Fruit fly (Drosophila melanogaster): Measurements from ENCODE around the gene CG15864.

CG15864 gene

DNA sequence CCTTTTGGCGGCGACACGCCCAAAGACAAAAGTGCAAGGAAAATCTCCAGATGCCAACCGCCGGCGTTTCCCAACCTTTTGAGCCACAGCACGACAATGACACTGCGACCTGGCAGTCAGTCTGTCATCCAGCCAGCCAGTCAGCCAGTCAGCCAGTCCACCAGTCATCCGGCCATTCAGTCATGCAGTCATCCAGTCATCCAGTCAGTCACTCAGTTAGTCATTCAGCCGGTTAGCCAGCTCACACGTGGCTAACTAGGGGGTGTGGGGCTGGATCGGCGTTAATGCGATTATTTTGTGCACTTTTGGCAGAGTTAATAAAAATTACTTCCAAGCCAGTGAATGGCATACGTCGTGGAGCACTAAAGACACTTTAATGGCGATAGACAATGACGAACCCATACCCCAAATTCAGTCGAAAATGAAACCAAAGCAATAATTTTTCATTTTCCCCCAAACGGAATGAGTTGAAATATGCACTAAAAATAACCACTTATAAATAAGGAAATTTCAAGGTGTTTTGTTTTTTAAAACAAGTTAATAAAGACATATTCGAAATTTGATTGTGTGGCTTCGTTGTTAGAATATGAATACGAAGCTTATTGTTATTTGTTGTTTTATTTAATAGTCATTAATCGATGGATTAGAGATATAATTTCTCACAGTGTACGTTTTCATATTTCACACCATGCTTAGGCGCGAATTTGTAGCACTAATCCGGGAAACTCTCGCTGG, 23.3 kb upstream of the CG15864 start:
- TF ChIP-seq CG8478 (optimal IDR thresholded peaks at IDR 0.05) = no peak
- no peak for TF ChIP-seq CTCF (optimal IDR thresholded peaks at IDR 0.05)

DNA sequence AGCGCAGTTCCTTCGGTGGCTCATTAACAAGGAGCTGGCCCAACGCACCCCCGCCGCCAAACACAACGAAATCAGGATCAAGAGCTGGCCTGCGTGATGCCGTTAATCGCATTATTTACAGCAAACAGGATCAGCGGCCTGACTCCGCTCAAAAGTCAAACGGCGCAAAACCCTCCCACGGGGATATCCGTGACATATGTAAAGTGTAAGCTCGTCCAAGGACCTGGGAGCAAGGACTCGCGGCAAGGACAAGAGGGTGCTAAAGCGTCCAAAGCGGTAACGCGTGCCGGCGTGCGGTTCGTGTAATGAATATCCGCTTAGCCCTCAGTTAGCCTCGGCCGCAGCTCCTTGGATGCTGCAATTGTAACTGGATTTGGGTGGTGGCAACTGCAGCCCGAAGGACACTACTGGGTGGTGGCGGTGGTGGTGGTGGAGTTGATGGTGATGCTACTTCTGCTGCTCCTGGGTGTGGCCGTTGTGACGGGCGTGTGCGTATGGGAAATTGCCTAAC, 22.7 kb upstream of the CG15864 start:
- TF ChIP-seq CTCF (optimal IDR thresholded peaks at IDR 0.05) (no peak), CG8478 (optimal IDR thresholded peaks at IDR 0.05) (no peak)

DNA sequence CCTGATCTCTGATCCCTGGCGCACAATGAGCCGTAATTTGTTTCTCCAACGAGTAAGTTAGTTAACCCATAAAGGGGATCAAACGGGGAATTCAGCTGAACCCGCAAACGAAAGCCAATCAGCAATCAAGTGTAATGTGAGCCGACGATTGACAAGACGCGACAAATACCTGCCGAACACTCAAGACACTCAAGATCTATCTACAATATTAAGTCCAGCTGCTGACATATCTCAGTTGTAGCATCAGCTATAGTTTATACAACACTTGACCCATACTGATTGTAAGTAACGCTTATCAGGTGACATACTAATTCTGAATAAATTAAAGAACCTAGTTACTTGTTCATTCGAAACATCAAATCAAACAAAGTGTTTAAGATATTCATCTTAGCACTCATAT, 20.9 kb upstream of the CG15864 start:
- no peak for TF ChIP-seq CTCF (optimal IDR thresholded peaks at IDR 0.05)
- TF ChIP-seq CG8478 (optimal IDR thresholded peaks at IDR 0.05) = no peak

DNA sequence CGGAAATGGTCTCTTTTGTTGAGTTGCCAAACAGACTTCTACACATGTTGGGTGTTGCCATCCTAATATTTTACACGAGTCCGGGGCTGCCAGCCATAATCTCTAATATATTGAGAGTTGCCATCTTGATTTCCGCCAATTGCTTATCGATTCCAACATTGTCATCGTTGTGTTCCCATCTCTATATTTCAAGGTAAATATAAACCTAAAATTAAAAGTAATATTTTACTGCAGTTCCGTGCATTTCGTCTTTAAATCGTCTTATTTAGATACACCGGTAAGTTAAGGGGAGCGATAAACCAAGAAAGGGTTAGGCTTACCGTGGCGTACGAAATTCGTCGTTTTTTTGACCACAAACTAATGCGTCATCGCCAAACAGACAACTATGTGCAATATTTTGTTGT, 14.9 kb upstream of the CG15864 start, which contains the start of gene PolI:
Gene PolI, plus strand, starts transcription at position 138 of the 404 bp plus-strand sequence.
- TF ChIP-seq CTCF (optimal IDR thresholded peaks at IDR 0.05) (peak; percentile 51 to 70), CG8478 (optimal IDR thresholded peaks at IDR 0.05) (no peak)

DNA sequence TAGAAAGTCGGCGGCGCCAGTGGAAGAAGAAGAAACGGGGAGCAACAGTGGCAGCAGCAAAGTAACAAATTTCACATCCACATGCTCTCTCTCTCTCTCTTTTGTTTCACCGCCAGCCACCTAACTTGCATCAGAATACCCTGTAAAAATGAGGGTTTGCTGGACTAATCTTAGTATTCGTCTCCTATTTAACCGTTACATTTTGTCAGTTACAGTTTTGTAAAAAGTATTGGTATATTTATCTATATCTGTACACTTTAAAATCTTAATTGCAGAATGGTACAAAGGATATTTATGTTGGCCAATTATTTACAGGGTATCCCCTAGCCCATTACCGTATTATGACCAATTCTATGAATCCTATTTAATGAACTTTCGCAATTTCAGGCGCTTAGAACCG, 14.4 kb upstream of the CG15864 start:
- no peak for TF ChIP-seq CTCF (optimal IDR thresholded peaks at IDR 0.05)
- TF ChIP-seq CG8478 (optimal IDR thresholded peaks at IDR 0.05) = no peak

DNA sequence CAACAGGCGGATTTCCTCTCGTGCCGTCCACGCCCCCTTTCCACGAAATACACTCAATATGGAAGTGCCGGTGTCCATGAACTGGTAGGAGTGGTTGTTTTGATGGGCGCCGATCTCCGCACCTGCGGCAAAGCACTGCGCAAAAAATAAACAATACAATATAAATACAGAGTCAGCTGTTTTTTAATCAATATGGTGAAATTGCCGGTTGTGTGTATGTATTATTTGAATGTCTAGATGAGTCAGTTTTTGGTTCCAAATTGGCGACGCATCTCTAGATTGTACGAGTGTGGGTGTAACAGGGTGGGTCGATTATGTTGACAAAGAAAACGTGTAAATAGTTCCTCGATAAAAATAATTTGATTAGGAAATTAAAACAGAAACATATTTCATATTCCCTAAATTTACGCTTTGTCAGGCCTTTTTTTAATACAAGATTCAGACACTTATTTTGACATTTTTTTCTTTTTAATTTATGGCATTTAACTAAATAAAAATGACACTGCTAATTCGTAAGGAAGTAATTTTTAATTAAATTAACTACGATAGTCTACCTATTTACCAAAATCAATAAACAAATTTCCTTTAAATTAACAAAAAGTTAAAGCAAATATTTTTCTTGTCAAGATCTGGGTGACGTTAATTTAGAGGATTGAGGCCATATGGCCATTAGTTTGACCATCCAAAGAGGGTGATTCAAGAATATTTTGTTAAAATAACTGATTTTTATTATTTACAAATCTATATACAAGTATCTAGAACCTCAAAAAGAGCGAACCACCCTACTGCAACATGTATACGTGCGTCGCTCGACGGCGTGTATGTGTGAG, 8.6 kb upstream of the CG15864 start:
- no peak for TF ChIP-seq CTCF (optimal IDR thresholded peaks at IDR 0.05)
- TF ChIP-seq CG8478 (optimal IDR thresholded peaks at IDR 0.05) = no peak

DNA sequence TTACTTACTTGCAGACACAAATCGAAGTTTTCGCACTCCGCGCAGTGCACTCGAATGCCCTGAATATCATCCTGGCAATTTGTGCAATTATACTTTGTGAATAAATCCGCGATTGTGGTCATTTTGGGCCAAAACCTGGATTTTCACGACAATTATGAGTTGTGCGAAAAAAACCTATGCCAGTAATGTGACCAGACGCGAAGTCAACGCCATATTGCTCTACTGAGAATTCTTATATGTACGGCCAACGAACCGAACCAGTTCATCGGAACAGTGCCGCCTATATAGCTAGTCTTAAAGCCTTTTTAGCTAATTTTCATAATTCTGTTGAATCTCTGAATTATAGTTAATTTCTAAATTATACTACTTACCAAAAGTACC, 7.9 kb upstream of the CG15864 start, which contains the start of gene Ada2b:
Gene Ada2b, minus strand, starts transcription at position 214 of the 381 bp plus-strand sequence.
- TF ChIP-seq CG8478 (optimal IDR thresholded peaks at IDR 0.05) (no peak), CTCF (optimal IDR thresholded peaks at IDR 0.05) (peak in 1 of 2 experiments; percentile 27)

DNA sequence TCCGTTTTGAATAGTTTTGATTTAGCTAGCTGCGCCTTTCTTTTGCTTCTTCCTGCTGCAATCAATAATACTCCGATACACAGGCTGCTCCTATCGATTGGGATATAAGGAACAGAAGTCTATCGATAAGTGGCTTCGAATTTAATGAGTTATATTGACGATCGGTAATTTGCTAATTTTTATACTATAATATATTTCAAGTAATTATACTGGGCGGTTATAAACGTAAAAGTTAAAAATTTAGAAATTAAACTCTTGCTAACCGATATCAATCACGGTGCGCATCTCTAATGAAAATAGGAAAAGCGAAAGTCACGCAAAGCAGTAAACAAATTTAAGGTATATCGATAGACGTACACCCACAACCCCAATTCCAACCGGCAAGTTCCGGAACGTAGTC, 4.5 kb upstream of the CG15864 start, which contains the start of the genes CG9636, CG18749 and CG33722:
Gene CG9636, minus strand, starts transcription at position 73 of the 400 bp plus-strand sequence.
Gene CG18749, plus strand, starts transcription at position 336 of the 400 bp plus-strand sequence.
Gene CG33722, plus strand, starts transcription at position 336 of the 400 bp plus-strand sequence.
- TF ChIP-seq CTCF (optimal IDR thresholded peaks at IDR 0.05) = no peak
- no peak for TF ChIP-seq CG8478 (optimal IDR thresholded peaks at IDR 0.05)

DNA sequence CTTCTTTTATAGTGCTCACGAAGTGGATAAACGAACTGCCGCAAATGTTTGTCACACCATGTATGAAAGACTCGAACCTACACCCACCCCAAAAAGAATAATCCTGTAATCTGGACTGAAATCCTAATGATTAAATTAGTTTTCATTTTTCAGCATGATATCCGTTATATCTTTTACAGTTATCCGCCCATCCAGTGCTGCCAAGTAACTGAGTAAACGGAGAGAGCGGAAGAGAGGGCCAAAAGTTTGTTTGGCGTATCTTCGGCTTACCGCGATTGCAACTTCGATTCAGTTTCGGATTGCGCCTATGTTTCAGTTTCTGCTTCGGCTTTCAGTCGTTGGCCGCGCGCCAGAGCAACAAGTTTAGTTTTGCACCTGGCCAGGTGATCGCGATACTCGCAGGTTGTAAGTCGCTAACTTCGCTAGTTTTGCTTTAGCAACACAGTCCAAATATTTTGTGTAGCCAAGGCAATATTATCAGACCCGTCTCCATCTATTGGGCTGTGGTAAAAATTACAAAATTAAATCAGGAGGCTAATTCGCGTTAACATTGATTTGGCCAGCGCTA, 2.0 kb downstream of the CG15864 start, which contains the start of gene mtg:
Gene mtg, plus strand, starts transcription at position 332 of the 568 bp plus-strand sequence.
- TF ChIP-seq CG8478 (optimal IDR thresholded peaks at IDR 0.05) (no peak), CTCF (optimal IDR thresholded peaks at IDR 0.05) (no peak)

DNA sequence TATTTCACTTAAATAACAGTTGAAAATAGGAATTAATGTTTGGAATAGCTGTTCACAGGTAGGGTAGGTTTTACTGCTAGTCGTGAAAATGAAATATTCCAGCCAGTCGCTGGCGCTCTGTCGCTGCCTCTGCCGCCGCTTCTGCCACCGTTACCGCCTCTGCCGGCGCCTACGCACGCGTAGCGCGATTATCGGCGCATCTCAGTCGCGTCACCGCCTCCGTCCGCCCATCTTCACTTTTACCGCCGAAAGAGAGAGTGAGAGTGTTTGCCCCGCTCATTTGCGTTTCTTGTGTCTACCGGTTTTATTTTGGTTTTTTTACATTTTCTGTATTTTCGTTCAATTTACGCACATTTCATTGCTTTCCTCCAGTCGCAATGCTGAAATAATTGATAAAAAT, 3.3 kb downstream of the CG15864 start:
- TF ChIP-seq CTCF (optimal IDR thresholded peaks at IDR 0.05) (no peak), CG8478 (optimal IDR thresholded peaks at IDR 0.05) (no peak)

DNA sequence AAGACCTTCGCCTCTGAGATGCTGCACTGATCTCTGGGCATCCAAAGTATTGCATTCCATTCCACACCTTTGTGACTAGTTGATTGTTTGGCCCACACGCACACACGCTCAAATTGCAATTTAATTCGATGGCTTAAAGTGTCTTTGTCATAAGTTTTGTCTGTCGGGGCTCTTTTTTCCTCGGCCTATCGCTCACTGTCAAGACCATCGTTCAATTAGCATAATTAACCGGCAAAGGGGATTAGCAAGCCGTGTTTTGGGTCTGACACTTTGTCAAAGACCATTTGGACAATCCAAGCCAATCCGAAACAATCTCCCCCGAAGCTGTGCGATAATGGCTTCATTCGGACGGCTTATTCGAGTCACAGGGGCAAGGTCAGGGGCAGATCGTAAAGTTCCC, 6.1 kb downstream of the CG15864 start:
- TF ChIP-seq CG8478 (optimal IDR thresholded peaks at IDR 0.05) (no peak), CTCF (optimal IDR thresholded peaks at IDR 0.05) (no peak)

DNA sequence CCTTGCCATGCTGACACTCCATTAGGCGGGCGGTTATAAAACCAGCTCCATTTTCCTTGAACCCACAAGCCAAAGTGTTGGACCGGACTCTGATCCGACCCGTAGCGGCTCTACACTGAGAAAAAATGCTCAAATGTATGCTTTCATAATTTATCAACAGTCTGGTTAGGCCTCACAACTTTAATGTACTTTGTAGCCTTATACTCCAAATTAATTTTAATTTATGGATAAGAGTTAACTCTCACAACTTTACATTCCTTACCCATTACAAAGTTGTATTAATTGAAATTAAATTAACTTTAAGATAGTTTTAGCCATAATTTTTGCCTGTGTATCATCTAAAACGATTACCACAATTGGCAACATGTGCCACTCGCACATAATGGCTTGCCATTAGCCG, 7.8 kb downstream of the CG15864 start:
- TF ChIP-seq CG8478 (optimal IDR thresholded peaks at IDR 0.05) (no peak), CTCF (optimal IDR thresholded peaks at IDR 0.05) (no peak)

DNA sequence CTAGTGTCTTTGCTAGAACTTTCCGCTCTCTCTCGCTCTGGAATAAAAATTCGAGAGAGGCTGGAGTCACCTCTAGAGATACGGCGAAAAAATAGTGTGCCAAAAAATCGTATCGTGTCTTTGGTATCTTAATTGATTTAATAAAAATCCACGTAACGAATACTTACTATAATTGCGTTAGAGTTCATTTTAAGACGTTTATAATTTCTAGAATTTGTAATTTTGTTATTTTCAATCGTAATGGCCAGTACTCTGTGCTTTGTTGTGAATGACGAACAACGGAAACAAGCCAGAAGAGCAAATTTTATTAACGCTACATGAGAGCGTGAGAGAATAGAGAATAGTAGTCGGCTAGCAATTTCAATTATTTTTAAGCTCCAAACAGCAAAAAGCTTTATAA, 13.4 kb downstream of the CG15864 start:
- TF ChIP-seq CTCF (optimal IDR thresholded peaks at IDR 0.05) (no peak), CG8478 (optimal IDR thresholded peaks at IDR 0.05) (no peak)

DNA sequence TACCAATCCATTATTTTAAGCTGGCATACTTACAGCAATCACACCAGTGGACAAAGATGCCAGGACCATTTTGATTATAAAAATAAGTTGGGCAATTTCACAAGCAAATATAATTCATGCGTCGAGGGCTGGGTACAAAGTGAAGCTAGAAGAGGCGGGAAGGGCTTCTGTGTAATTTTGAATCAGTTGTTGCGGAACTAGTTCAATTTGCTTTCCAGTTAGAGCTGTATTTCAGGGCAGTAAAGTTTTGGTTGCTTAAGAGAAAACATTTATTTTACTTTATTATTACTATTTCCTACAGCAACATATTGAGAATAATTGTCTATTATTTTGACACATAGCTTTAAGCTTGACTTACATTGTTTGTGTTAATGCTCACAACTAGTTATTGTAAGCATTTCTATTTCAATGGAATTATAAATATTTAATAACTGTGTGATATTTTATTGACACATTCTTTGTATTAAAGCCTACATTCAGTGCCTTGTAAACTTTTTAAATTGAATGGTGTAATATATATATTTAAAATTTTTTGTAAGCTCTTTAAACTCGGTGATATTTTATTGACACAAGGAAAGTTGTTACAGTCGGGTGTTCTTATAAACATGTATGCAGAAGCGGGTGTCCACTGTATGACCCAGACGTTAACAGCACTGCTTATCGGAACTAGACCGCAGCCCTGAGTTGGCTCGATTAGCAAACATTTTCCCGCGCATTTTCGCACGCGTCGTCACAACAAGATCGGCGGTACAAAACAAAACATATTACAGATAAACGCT, 16.3 kb downstream of the CG15864 start, which contains the start of the genes RPA1 and Mcm2:
Gene RPA1, minus strand, starts transcription at position 150 of the 779 bp plus-strand sequence.
Gene Mcm2, plus strand, starts transcription at position 669 of the 779 bp plus-strand sequence.
- TF ChIP-seq CTCF (optimal IDR thresholded peaks at IDR 0.05) (peak in 1 of 2 experiments; percentile 22), CG8478 (optimal IDR thresholded peaks at IDR 0.05) (no peak)

Data from S2 (cell line).